Worm (Caenorhabditis elegans): ENCODE results near the gene cnp-2.

DNA sequence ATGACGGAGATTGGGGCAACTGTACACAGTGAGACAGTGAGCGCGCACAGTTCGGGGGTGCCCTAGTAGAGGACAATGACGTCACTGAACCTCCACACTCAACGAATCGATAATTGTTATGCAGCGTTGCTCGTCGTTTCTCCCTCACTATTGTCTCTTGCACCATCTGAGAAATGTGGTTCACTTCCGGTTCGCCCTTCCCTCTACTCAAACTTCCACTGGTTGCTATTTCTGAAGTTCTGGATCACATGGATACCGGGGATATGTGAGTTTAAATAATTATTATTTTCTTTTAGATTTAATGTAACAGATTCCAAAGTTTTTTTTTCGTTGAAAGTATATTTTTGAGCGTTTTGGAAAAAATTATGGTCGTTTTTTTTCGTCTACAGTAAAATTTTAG, 4.4 kb upstream of the cnp-2 start, which contains the start of the genes Y46G5A.7 and Y46G5A.8:
- TF ChIP-seq flt-1 (GFP tag; IDR thresholded peaks at IDR 0.05): no peak
- no peak for TF ChIP-seq klf-2 (GFP tag; conservative IDR thresholded peaks at IDR 0.05)
- no peak for TF ChIP-seq ztf-23 (GFP tag; IDR thresholded peaks at IDR 0.05)
- TF ChIP-seq cog-1 (tag; optimal IDR thresholded peaks at IDR 0.05): no peak
- TF ChIP-seq ztf-29 (GFP tag; IDR thresholded peaks at IDR 0.05): no peak
- TF ChIP-seq med-1 (GFP tag; optimal IDR thresholded peaks at IDR 0.05; ENCODE audit: insufficient read depth): no peak
- TF ChIP-seq ref-1 (GFP tag; conservative IDR thresholded peaks at IDR 0.05): no peak
- no peak for TF ChIP-seq tab-1 (GFP tag; IDR thresholded peaks at IDR 0.05)
- peak; percentile 58; the same call in 1 of the 2 replicates for TF ChIP-seq T22C8.4 (GFP tag; IDR thresholded peaks at IDR 0.05)

Data from whole organism, midembryonic.